Fruit fly (Drosophila melanogaster) whole organism, pupa: ENCODE data around the gene CG1571.

Experiments used
- CG10348 ChIP-seq: fragments of 200-800 bp; sonication (Bioruptor generic); IDR thresholded peaks from 2 replicates; pipeline ENCODE4 v1.3.6; 2022; ENCODE audit warnings: missing biosample characterization, missing genetic modification characterization
- CG12605 ChIP-seq: fragments of 200-800 bp; sonication (Bioruptor generic); IDR thresholded peaks from 2 replicates; pipeline ENCODE4 v1.3.6; 2022; ENCODE audit warnings: missing biosample characterization, missing genetic modification characterization
- CG13204 ChIP-seq: fragments of 200-800 bp; sonication (Bioruptor generic); optimal IDR thresholded peaks from 2 replicates; lab custom pipeline; 2018; ENCODE audit warnings: missing biosample characterization, mild to moderate bottlenecking, missing genetic modification characterization, moderate library complexity
- CG14655 ChIP-seq: fragments of 200-800 bp; sonication (Bioruptor generic); optimal IDR thresholded peaks from 3 replicates; lab custom pipeline; 2017; ENCODE audit warnings: mild to moderate bottlenecking, missing biosample characterization, missing genetic modification reagents, missing genetic modification characterization
- CG15710 ChIP-seq: fragments of 200-800 bp; sonication (Bioruptor generic); optimal IDR thresholded peaks from 2 replicates; lab custom pipeline; 2018; ENCODE audit warnings: missing biosample characterization, mild to moderate bottlenecking, missing genetic modification characterization, moderate library complexity
- CG17806 ChIP-seq: fragments of 200-800 bp; sonication (Bioruptor generic); optimal IDR thresholded peaks from 2 replicates; lab custom pipeline; 2018; ENCODE audit warnings: missing biosample characterization, mild to moderate bottlenecking, missing genetic modification characterization, moderate library complexity
- CG32121 ChIP-seq: fragments of 200-800 bp; sonication (Bioruptor generic); IDR thresholded peaks from 2 replicates; pipeline ENCODE4 v1.3.6; 2022; ENCODE audit warnings: missing biosample characterization, missing genetic modification characterization
- CG34367 ChIP-seq: fragments of 200-800 bp; sonication (Bioruptor generic); optimal IDR thresholded peaks from 2 replicates; lab custom pipeline; 2018; ENCODE audit warnings: missing biosample characterization, mild to moderate bottlenecking, missing genetic modification characterization
- CG4496 ChIP-seq: fragments of 200-800 bp; sonication (Bioruptor generic); IDR thresholded peaks from 3 replicates; pipeline ENCODE4 v1.3.6; 2022; ENCODE audit warnings: missing biosample characterization, missing genetic modification characterization
- CG8159 ChIP-seq: fragments of 200-800 bp; sonication (Bioruptor generic); optimal IDR thresholded peaks from 3 replicates; lab custom pipeline; 2018; ENCODE audit warnings: missing biosample characterization, mild to moderate bottlenecking, missing genetic modification characterization, moderate library complexity
- CG8301 ChIP-seq: fragments of 200-800 bp; sonication (Bioruptor generic); optimal IDR thresholded peaks from 2 replicates; lab custom pipeline; 2018; ENCODE audit warnings: missing biosample characterization, mild to moderate bottlenecking, missing genetic modification characterization
- CG9948 ChIP-seq: fragments of 200-800 bp; sonication (Bioruptor generic); optimal IDR thresholded peaks from 2 replicates; lab custom pipeline; 2018; ENCODE audit warnings: missing biosample characterization, mild to moderate bottlenecking, missing genetic modification characterization, moderate library complexity
- D1 ChIP-seq: fragments of 200-800 bp; sonication (Bioruptor generic); optimal IDR thresholded peaks from 2 replicates; lab custom pipeline; 2018; ENCODE audit warnings: missing biosample characterization, mild to moderate bottlenecking, missing genetic modification characterization, moderate library complexity
- EcR ChIP-seq: fragments of 200-800 bp; sonication (Bioruptor generic); optimal IDR thresholded peaks from 3 replicates; lab custom pipeline; 2019; ENCODE audit warnings: missing biosample characterization, missing genetic modification characterization, mild to moderate bottlenecking, moderate library complexity, missing genetic modification reagents
- Ets98B ChIP-seq: fragments of 200-800 bp; sonication (Bioruptor generic); IDR thresholded peaks from 2 replicates; pipeline ENCODE4 v1.3.6; 2022; ENCODE audit warnings: missing biosample characterization, missing genetic modification characterization
- Pif1A ChIP-seq: fragments of 200-800 bp; sonication (Bioruptor generic); optimal IDR thresholded peaks from 3 replicates; lab custom pipeline; 2016; ENCODE audit warnings: missing biosample characterization, missing genetic modification characterization
- Pif1B ChIP-seq: fragments of 200-800 bp; sonication (Bioruptor generic); optimal IDR thresholded peaks from 3 replicates; lab custom pipeline; 2016; ENCODE audit warnings: missing biosample characterization, missing genetic modification characterization
- Snoo ChIP-seq: fragments of 200-800 bp; sonication (Bioruptor generic); optimal IDR thresholded peaks from 3 replicates; lab custom pipeline; 2017; ENCODE audit warnings: missing biosample characterization, mild to moderate bottlenecking, missing genetic modification characterization, inconsistent platforms
- fd96Ca ChIP-seq: fragments of 200-800 bp; sonication (Bioruptor generic); IDR thresholded peaks from 3 replicates; pipeline ENCODE4 v1.3.6; 2022; ENCODE audit warnings: missing biosample characterization, missing genetic modification characterization
- gl ChIP-seq: fragments of 200-800 bp; sonication (Bioruptor generic); optimal IDR thresholded peaks from 2 replicates; lab custom pipeline; 2018; ENCODE audit warnings: missing biosample characterization, mild to moderate bottlenecking, missing genetic modification characterization
- rn ChIP-seq: fragments of 200-800 bp; sonication (Bioruptor generic); IDR thresholded peaks from 2 replicates; pipeline ENCODE4 v1.3.6; 2022; ENCODE audit warnings: missing biosample characterization, missing genetic modification characterization

The CG1571 gene

dm6 chrX:8114476-8115342, 39.0 kb downstream of the CG1571 start:
- TF ChIP-seq CG13204 (GFP tag; lab: Kevin White, UChicago) (no peak), EcR (no peak), CG17806 (tag; lab: Kevin White, UChicago) (peak; percentile 20), CG34367 (tag; lab: Kevin White, UChicago) (no peak), CG15710 (tag; lab: Kevin White, UChicago) (peak; percentile 6), D1 (tag; lab: Kevin White, UChicago) (no peak), CG10348 (GFP tag; lab: Robert Waterston, UW) (no peak), Ets98B (GFP tag; lab: Robert Waterston, UW) (peak; percentile 14), fd96Ca (GFP tag; lab: Robert Waterston, UW) (peak; percentile 19; the same call in 1 of the 3 replicates), CG12605 (no peak), CG8301 (no peak), rn (GFP tag; lab: Robert Waterston, UW) (no peak), CG32121 (GFP tag; lab: Robert Waterston, UW) (peak; percentile 7; the same call in 1 of the 2 replicates), CG4496 (GFP tag; lab: Robert Waterston, UW) (peak; percentile 50; the same call in 2 of the 3 replicates), CG14655 (no peak), gl (no peak), Pif1B (no peak), Snoo (tag; lab: Kevin White, UChicago) (no peak), Pif1A (GFP tag; lab: Kevin White, UChicago) (peak; percentile 7), CG8159 (tag; lab: Kevin White, UChicago) (peak; percentile 22), CG9948 (peak; percentile 16)

- TF ChIP-seq rn (GFP tag; lab: Robert Waterston, UW) (no peak), EcR (no peak), CG8301 (no peak), CG32121 (GFP tag; lab: Robert Waterston, UW) (no peak), CG13204 (GFP tag; lab: Kevin White, UChicago) (no peak), CG4496 (GFP tag; lab: Robert Waterston, UW) (no peak), Snoo (tag; lab: Kevin White, UChicago) (no peak), fd96Ca (GFP tag; lab: Robert Waterston, UW) (no peak), CG14655 (no peak), CG10348 (GFP tag; lab: Robert Waterston, UW) (no peak), CG15710 (tag; lab: Kevin White, UChicago) (no peak)
Observed at dm6 chrX:8115343-8115676, 39.6 kb downstream of the CG1571 start.

- TF ChIP-seq CG15710 (tag; lab: Kevin White, UChicago) (no peak), D1 (tag; lab: Kevin White, UChicago) (no peak), Pif1A (GFP tag; lab: Kevin White, UChicago) (peak; percentile 23), Pif1B (peak; percentile 0)
Observed at dm6 chrX:8115717-8116311, 40.1 kb downstream of the CG1571 start, which contains the start of gene Gclc. Gclc (minus strand) TSS chrX:8116147.

DNA sequence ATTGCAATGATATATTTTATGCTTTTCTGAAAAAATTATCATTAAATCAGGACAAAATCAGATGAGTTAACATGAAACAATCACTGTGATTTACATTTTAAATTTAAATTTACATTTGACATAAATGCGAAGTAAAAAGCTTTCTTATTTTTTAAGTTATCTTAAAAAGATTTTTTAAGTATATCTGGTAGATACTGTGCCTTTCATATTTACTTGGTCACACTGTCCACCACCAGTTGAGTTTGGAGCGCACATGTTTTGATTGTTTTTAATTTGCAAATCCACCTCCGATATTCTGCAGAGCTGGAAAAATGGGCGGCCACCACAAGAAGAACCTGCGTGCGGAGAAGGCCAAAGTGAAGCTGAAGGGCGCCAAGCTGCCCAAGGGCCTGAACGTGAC, 41.1 kb downstream of the CG1571 start, which contains the start of gene CG1575:
Gene CG1575, plus strand, starts transcription at position 200 of the 400 bp plus-strand sequence.
- no peak for TF ChIP-seq CG4496 (GFP tag; lab: Robert Waterston, UW)
- TF ChIP-seq Snoo (tag; lab: Kevin White, UChicago), result no peak
- no peak for TF ChIP-seq Pif1B
- TF ChIP-seq gl, result no peak
- no peak for TF ChIP-seq CG34367 (tag; lab: Kevin White, UChicago)
- TF ChIP-seq CG8159 (tag; lab: Kevin White, UChicago), result no peak
- no peak for TF ChIP-seq CG9948
- TF ChIP-seq Pif1A (GFP tag; lab: Kevin White, UChicago), result no peak
- no peak for TF ChIP-seq CG17806 (tag; lab: Kevin White, UChicago)
- TF ChIP-seq CG10348 (GFP tag; lab: Robert Waterston, UW), result no peak
- no peak for TF ChIP-seq EcR
- TF ChIP-seq CG12605, result no peak
- TF ChIP-seq CG15710 (tag; lab: Kevin White, UChicago), result no peak
- no peak for TF ChIP-seq CG32121 (GFP tag; lab: Robert Waterston, UW)
- no peak for TF ChIP-seq Ets98B (GFP tag; lab: Robert Waterston, UW)

DNA sequence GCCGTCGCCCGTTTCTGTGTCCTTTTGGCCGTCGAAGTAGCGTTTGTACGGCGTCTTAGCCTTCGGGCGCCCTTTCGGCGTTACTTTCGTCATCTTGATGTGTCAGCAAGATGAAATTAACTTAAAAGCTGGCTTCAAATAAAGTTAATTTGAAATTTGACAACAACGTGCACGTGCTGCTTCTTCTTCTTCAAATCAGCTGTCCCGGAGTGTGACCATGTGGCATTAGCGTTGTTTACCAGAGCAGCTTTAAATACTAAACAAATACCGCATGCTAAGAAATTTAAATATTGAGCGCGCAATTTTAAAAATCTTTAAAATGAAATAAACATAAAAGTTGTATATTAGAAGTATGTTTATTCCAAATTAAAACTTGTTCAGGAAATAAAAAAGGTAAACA, 45.3 kb downstream of the CG1571 start, which contains the start of gene CG2260:
Gene CG2260, minus strand, starts transcription at position 209 of the 400 bp plus-strand sequence.
- TF ChIP-seq Pif1B (no peak), CG10348 (GFP tag; lab: Robert Waterston, UW) (no peak), CG13204 (GFP tag; lab: Kevin White, UChicago) (no peak), Ets98B (GFP tag; lab: Robert Waterston, UW) (no peak), gl (no peak), CG34367 (tag; lab: Kevin White, UChicago) (no peak), CG8301 (no peak), CG32121 (GFP tag; lab: Robert Waterston, UW) (no peak), CG8159 (tag; lab: Kevin White, UChicago) (no peak), Pif1A (GFP tag; lab: Kevin White, UChicago) (no peak), CG9948 (no peak), EcR (no peak), Snoo (tag; lab: Kevin White, UChicago) (no peak), CG15710 (tag; lab: Kevin White, UChicago) (no peak), CG17806 (tag; lab: Kevin White, UChicago) (no peak), CG4496 (GFP tag; lab: Robert Waterston, UW) (no peak), D1 (tag; lab: Kevin White, UChicago) (no peak), CG14655 (no peak)
